Fruit fly (Drosophila melanogaster): ENCODE measurements around the gene Jon74E.

Jon74E gene

DNA sequence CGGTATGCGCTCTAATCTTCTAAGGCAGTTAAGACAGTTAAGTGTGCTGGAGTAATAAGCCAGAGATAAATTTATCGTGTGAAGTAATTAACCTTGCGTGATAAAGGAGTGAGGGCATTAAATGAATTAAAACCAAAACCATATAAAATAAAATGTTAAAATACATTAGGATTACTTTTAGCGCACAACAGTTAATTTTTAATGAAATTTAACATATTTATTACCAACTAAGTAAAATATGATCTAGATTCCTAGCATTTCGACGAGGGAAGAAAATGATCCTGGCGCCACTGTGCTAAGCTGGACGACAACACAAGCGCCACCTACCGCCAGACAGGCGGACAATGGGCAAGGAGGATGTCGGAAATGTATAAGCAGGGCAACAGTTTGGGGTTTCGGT is 30.2 kb upstream of the Jon74E start:
- no peak for TF ChIP-seq CG3163 (GFP tag; optimal IDR thresholded peaks at IDR 0.05)
- TF ChIP-seq CG9932 (GFP tag; IDR thresholded peaks at IDR 0.05): no peak
- peak in 1 of 2 experiments; percentile 24 for TF ChIP-seq bsh (GFP tag; optimal IDR thresholded peaks at IDR 0.05)
- no peak for TF ChIP-seq Rx (GFP tag; IDR thresholded peaks at IDR 0.05)
- peak; percentile 75 for TF ChIP-seq CTCF (GFP tag; optimal IDR thresholded peaks at IDR 0.05)
- TF ChIP-seq fd3F (GFP tag; optimal IDR thresholded peaks at IDR 0.05): no peak
- TF ChIP-seq insv (GFP tag; optimal IDR thresholded peaks at IDR 0.05): no peak
- TF ChIP-seq lbe (GFP tag; optimal IDR thresholded peaks at IDR 0.05): peak; percentile 56
- TF ChIP-seq Camta (GFP tag; optimal IDR thresholded peaks at IDR 0.05): no peak

DNA sequence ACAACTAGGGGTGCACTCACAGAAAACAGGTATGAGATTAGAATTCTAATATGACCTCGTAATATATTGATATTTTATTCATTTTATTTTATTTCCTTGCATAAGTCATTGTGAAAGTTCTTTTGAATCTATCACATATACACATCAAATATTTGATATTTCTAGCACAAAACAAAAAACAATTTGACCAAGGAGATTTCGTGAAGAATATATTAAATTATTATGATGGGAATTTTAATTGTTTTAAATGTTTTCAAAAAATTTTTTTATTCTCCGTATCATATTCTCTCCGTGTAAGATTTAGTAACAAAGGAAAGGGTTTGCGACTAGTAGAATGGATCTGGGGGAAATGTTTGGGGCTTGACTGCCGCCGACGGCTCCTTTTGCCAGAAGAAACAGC is 29.5 kb upstream of the Jon74E start:
- TF ChIP-seq fd96Cb (tag; optimal IDR thresholded peaks at IDR 0.05) (no peak), Pdp1 (GFP tag; optimal IDR thresholded peaks at IDR 0.05) (no peak), corto (GFP tag; optimal IDR thresholded peaks at IDR 0.05) (peak; percentile 74), CG14965 (GFP tag; optimal IDR thresholded peaks at IDR 0.05; ENCODE audit: borderline replicate concordance) (no peak), GATAe (GFP tag; conservative IDR thresholded peaks at IDR 0.05) (no peak), nom (GFP tag; optimal IDR thresholded peaks at IDR 0.05) (peak; percentile 94), Drgx (GFP tag; IDR thresholded peaks at IDR 0.05) (peak; percentile 83), lbe (GFP tag; optimal IDR thresholded peaks at IDR 0.05) (peak; percentile 68), bsh (GFP tag; optimal IDR thresholded peaks at IDR 0.05) (peak in 1 of 2 experiments; percentile 88), CTCF (GFP tag; optimal IDR thresholded peaks at IDR 0.05) (no peak), tup (GFP tag; optimal IDR thresholded peaks at IDR 0.05) (no peak)

DNA sequence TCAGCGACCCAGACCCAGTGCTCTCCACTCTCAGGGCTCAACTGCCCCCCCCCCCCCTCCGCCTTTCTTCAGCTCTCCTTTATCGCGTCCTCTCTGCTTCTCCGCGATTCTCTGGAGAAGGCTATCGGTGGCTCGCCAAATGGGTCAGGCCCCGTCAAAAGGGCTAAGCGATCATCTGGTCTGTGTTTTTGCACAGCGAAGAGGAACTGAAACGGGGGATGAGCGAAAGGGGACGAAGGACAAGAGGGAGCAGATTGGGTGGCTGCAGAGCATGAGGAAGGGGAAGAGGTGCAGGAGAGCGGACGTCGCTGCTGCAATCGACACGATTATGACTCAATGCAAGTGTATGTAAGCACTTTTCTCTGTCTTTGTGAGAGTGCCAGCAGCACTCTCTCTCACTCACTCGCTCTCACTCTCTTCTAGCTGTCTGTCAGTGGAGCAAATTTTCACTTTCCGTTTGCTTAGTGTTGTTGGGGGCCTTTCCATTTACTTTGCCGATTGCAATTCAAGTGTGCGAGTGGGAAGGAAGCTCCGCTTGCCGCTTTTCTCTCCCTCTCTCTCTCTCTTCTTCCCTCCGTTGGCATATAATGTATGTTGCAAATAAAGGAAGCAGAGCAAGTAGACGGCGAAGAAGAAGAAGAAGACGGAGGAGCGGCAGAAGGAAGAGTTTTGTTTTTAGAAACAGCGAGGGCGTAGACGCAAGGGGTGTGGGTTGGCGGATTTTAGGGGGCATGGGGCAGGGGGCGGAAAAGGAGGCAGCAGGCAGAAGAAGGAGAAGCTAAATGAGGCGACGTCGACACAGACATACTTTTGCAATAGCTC is 28.8 kb upstream of the Jon74E start:
- TF ChIP-seq Ets65A (GFP tag) (peak; percentile 90), crol (GFP tag; IDR thresholded peaks at IDR 0.05) (peak; percentile 71), Hr39 (optimal IDR thresholded peaks at IDR 0.05) (peak; percentile 71), zen2 (GFP tag; IDR thresholded peaks at IDR 0.05; ENCODE audit: partially characterized antibody) (0 out of 3 replicates have a peak, but pooled peaks have one; percentile 11), Blimp-1 (GFP tag; optimal IDR thresholded peaks at IDR 0.05) (peak; percentile 90), pnt (GFP tag; optimal IDR thresholded peaks at IDR 0.05) (no peak), CG12769 (tag; optimal IDR thresholded peaks at IDR 0.05) (peak; percentile 18), Trl (optimal IDR thresholded peaks at IDR 0.05) (peak; percentile 67 to 86), Trl (GFP tag; optimal IDR thresholded peaks at IDR 0.05) (no peak), Drgx (GFP tag; IDR thresholded peaks at IDR 0.05) (peak; percentile 25; the same call in 1 of the 2 replicates), lbe (GFP tag; optimal IDR thresholded peaks at IDR 0.05) (peak; percentile 65), chinmo (GFP tag; IDR thresholded peaks at IDR 0.05; ENCODE audit: partially characterized antibody) (0 out of 4 replicates have a peak, but pooled peaks have one; percentile 24), Hr78 (GFP tag; optimal IDR thresholded peaks at IDR 0.05) (peak in 1 of 2 experiments; percentile 11), nerfin-2 (GFP tag; IDR thresholded peaks at IDR 0.05; ENCODE audit: partially characterized antibody) (0 out of 2 replicates have a peak, but pooled peaks have one; percentile 20), Gug (GFP tag; IDR thresholded peaks at IDR 0.05) (no peak), sr (GFP tag; IDR thresholded peaks at IDR 0.05) (0 out of 3 replicates have a peak, but pooled peaks have one; percentile 32), Ssrp (tag; optimal IDR thresholded peaks at IDR 0.05) (no peak), Atf-2 (GFP tag; optimal IDR thresholded peaks at IDR 0.05) (no peak), CG17385 (GFP tag; optimal IDR thresholded peaks at IDR 0.05) (peak; percentile 32), Mrtf (GFP tag; IDR thresholded peaks at IDR 0.05) (no peak), cg (GFP tag; optimal IDR thresholded peaks at IDR 0.05) (peak; percentile 76), z (GFP tag; IDR thresholded peaks at IDR 0.05) (peak; percentile 77)
